Worm (Caenorhabditis elegans) whole organism, young adult: ENCODE data around the gene Y41D4B.24.

Experiments
- ama-1 ChIP-seq, 3 experiments: fragments of 150-350 bp in 1 of 3; sonication (generic microtip) in 2 of 3; optimal IDR thresholded peaks; 2 replicates each; lab custom pipeline; 2014 to 2018; ENCODE audit warnings: missing biosample characterization in 2 of 3, missing genetic modification characterization in 2 of 3, missing genetic modification reagents in 2 of 3
- rcor-1 ChIP-seq: fragments of 200-800 bp; sonication (Bioruptor generic); IDR thresholded peaks from 2 replicates; pipeline ENCODE4 v1.3.6; 2022; ENCODE audit warnings: missing genetic modification reagents, missing genetic modification characterization, missing compliant biosample characterization

DNA sequence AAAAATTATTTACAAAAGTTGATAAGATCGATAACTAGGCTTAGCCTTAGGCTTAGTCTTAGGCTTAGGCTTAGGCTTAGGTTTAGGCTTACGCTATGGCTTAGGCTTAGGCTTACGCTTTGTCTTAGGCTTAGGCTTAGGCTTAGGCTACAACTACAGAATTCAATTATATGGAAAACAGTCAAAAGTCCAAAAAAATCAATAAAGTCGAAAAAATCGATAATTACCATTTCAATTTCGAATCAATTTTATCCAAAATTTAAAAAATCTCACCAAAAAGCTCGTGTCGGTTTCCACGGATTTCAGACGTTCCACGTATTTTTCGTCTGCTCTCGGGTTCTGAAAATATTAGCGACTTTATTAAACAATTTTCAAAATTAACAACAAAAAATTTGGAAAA lies 5.0 kb downstream of the Y41D4B.24 start:
- TF ChIP-seq ama-1 (optimal IDR thresholded peaks at IDR 0.05; lab: Kevin White, UChicago) (no peak), ama-1 (GFP tag; optimal IDR thresholded peaks at IDR 0.05; lab: Kevin White, UChicago) (no peak), rcor-1 (no peak)
